Fruit fly (Drosophila melanogaster): ENCODE measurements around the gene CG8461.

CG8461 gene

DNA sequence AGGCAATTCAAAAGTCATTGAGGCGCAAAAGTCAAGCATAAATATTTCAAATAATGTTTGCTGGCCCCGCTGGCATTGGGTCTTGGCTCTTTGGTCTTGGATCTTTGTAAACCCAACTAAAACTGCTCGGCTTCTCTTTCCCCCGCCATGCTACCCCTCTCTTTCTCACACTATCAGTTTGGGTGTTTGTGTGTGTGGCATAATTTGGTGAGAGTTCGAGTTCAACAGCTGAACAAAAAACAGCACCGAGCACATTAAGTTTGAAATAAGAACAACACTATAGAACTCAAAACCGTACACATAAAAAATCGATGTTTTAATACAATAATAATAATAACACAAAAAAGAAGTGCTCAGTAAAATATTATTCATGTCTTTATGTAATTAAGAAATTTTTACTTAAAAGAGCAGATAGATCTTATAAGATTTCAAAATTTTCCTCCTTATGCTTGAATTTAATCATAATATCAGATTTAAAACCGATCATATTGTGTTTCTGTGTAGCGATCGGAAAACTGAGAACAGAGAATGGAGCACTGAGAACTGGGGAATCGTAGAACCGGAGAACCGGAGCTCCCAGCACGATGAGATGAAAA is 34.9 kb downstream of the CG8461 start (continued):
- TF ChIP-seq odd (GFP tag; optimal IDR thresholded peaks at IDR 0.05), result peak; percentile 19
- TF ChIP-seq exex (tag; optimal IDR thresholded peaks at IDR 0.05), result peak; percentile 34
- no peak for TF ChIP-seq pho (GFP tag; optimal IDR thresholded peaks at IDR 0.05)
- no peak for TF ChIP-seq HLH4C (GFP tag; IDR thresholded peaks at IDR 0.05; ENCODE audit: partially characterized antibody)
- peak; percentile 71 for TF ChIP-seq ap (GFP tag; IDR thresholded peaks at IDR 0.05)
- peak; percentile 20 for TF ChIP-seq CG18011 (GFP tag; optimal IDR thresholded peaks at IDR 0.05)
- peak; percentile 42 for TF ChIP-seq CG4854 (GFP tag; optimal IDR thresholded peaks at IDR 0.05)
- peak; percentile 44 for TF ChIP-seq CG4617 (GFP tag; optimal IDR thresholded peaks at IDR 0.05; ENCODE audit: borderline replicate concordance)
- peak; percentile 90 for TF ChIP-seq nmo (GFP tag; optimal IDR thresholded peaks at IDR 0.05)
- no peak for TF ChIP-seq CG1792 (GFP tag; optimal IDR thresholded peaks at IDR 0.05)
- TF ChIP-seq CG17568 (GFP tag; optimal IDR thresholded peaks at IDR 0.05), result peak; percentile 18
- TF ChIP-seq slp2 (GFP tag; optimal IDR thresholded peaks at IDR 0.05), result peak; percentile 3
- TF ChIP-seq ewg (GFP tag; optimal IDR thresholded peaks at IDR 0.05), result peak; percentile 42
- TF ChIP-seq Lhr (GFP tag; optimal IDR thresholded peaks at IDR 0.05), result peak; percentile 10
- peak; percentile 88 for TF ChIP-seq vvl (GFP tag; IDR thresholded peaks at IDR 0.05)
- TF ChIP-seq CG31441 (GFP tag; IDR thresholded peaks at IDR 0.05), result peak; percentile 90
- peak; percentile 53 for TF ChIP-seq CG4404 (GFP tag; IDR thresholded peaks at IDR 0.05)
- peak; percentile 72 for TF ChIP-seq tio (GFP tag; optimal IDR thresholded peaks at IDR 0.05)
- TF ChIP-seq maf-S (GFP tag; optimal IDR thresholded peaks at IDR 0.05), result no peak
- TF ChIP-seq so (GFP tag; IDR thresholded peaks at IDR 0.05), result peak; percentile 56; the same call in 1 of the 3 replicates
- TF ChIP-seq CG15011 (GFP tag; optimal IDR thresholded peaks at IDR 0.05), result peak; percentile 70
- TF ChIP-seq B-H1 (GFP tag; IDR thresholded peaks at IDR 0.05), result peak; percentile 64
- peak; percentile 75 for TF ChIP-seq CG2120 (GFP tag; optimal IDR thresholded peaks at IDR 0.05)
- no peak for TF ChIP-seq p53 (GFP tag; optimal IDR thresholded peaks at IDR 0.05)
- no peak for TF ChIP-seq grn (GFP tag; optimal IDR thresholded peaks at IDR 0.05)
- no peak for TF ChIP-seq CG13624 (GFP tag; optimal IDR thresholded peaks at IDR 0.05)
- no peak for TF ChIP-seq lov (optimal IDR thresholded peaks at IDR 0.05)
- no peak for TF ChIP-seq lov (GFP tag; IDR thresholded peaks at IDR 0.05)
- TF ChIP-seq Hey (tag; optimal IDR thresholded peaks at IDR 0.05), result no peak
- no peak for TF ChIP-seq sr (GFP tag; IDR thresholded peaks at IDR 0.05)
- no peak for TF ChIP-seq tup (GFP tag; optimal IDR thresholded peaks at IDR 0.05)
- peak; percentile 71 for TF ChIP-seq CG9437 (GFP tag; optimal IDR thresholded peaks at IDR 0.05)
- TF ChIP-seq CG12769 (tag; optimal IDR thresholded peaks at IDR 0.05), result peak; percentile 72
- no peak for TF ChIP-seq CG6791 (GFP tag; IDR thresholded peaks at IDR 0.05; ENCODE audit: partially characterized antibody)
- peak; percentile 88 for TF ChIP-seq D19A (tag; optimal IDR thresholded peaks at IDR 0.05)
- TF ChIP-seq tx (GFP tag; optimal IDR thresholded peaks at IDR 0.05), result no peak
- TF ChIP-seq CG33213 (GFP tag; optimal IDR thresholded peaks at IDR 0.05), result no peak
- TF ChIP-seq crp (GFP tag; optimal IDR thresholded peaks at IDR 0.05), result peak in 1 of 2 experiments; percentile 14
- TF ChIP-seq NC2α (GFP tag; optimal IDR thresholded peaks at IDR 0.05), result no peak
- TF ChIP-seq Awh (GFP tag; IDR thresholded peaks at IDR 0.05), result peak; percentile 65; the same call in 1 of the 2 replicates
- TF ChIP-seq CG42726 (GFP tag; IDR thresholded peaks at IDR 0.05; ENCODE audit: partially characterized antibody), result no peak
- peak; percentile 89 for TF ChIP-seq trem (tag; optimal IDR thresholded peaks at IDR 0.05)
- peak; percentile 64 for TF ChIP-seq CG6683 (GFP tag; optimal IDR thresholded peaks at IDR 0.05)
- TF ChIP-seq ATbp (GFP tag; optimal IDR thresholded peaks at IDR 0.05), result peak; percentile 45
- TF ChIP-seq Hr78 (GFP tag; optimal IDR thresholded peaks at IDR 0.05), result peak in 1 of 2 experiments; percentile 77
- TF ChIP-seq CG7372 (GFP tag; IDR thresholded peaks at IDR 0.05), result peak; percentile 75
- TF ChIP-seq Drgx (GFP tag; IDR thresholded peaks at IDR 0.05), result no peak
- TF ChIP-seq HLHmδ (GFP tag; optimal IDR thresholded peaks at IDR 0.05), result no peak
- TF ChIP-seq jigr1 (GFP tag; IDR thresholded peaks at IDR 0.05), result no peak
- TF ChIP-seq CG10267 (tag; optimal IDR thresholded peaks at IDR 0.05), result peak; percentile 89
